Fruit fly (Drosophila melanogaster) whole organism, prepupa: Measurements from ENCODE around the gene Dhdds.

Experiments used
- Blimp-1 ChIP-seq: fragments of 200-800 bp; sonication (Bioruptor generic); optimal IDR thresholded peaks from 3 replicates; lab custom pipeline; 2017; ENCODE audit warnings: missing biosample characterization, missing genetic modification characterization, mild to moderate bottlenecking, moderate library complexity, missing genetic modification reagents
- CG10631 ChIP-seq: fragments of 200-800 bp; sonication (Bioruptor generic); optimal IDR thresholded peaks from 2 replicates; lab custom pipeline; 2016; ENCODE audit warnings: missing biosample characterization, missing genetic modification characterization
- CG10669 ChIP-seq: fragments of 200-800 bp; sonication (Bioruptor generic); optimal IDR thresholded peaks from 3 replicates; lab custom pipeline; 2018; ENCODE audit warnings: missing biosample characterization, mild to moderate bottlenecking, missing genetic modification characterization, moderate library complexity
- CG11902 ChIP-seq: fragments of 200-800 bp; sonication (Bioruptor generic); optimal IDR thresholded peaks from 3 replicates; lab custom pipeline; 2016; ENCODE audit warnings: missing biosample characterization, missing genetic modification characterization
- CG15336 ChIP-seq: fragments of 200-800 bp; sonication (Bioruptor generic); IDR thresholded peaks from 2 replicates; pipeline ENCODE4 v1.3.6; 2022; ENCODE audit warnings: missing biosample characterization, missing genetic modification characterization
- CG1621 ChIP-seq: fragments of 200-800 bp; sonication (Bioruptor generic); optimal IDR thresholded peaks from 3 replicates; lab custom pipeline; 2018; ENCODE audit warnings: missing biosample characterization, mild to moderate bottlenecking, missing genetic modification characterization
- CG16779 ChIP-seq: fragments of 200-800 bp; sonication (Bioruptor generic); optimal IDR thresholded peaks from 3 replicates; lab custom pipeline; 2017; ENCODE audit warnings: missing biosample characterization, mild to moderate bottlenecking, missing genetic modification characterization
- CG31627 ChIP-seq: fragments of 200-800 bp; sonication (Bioruptor generic); optimal IDR thresholded peaks from 3 replicates; lab custom pipeline; 2016; ENCODE audit warnings: missing biosample characterization, missing genetic modification characterization
- CG32006 ChIP-seq: fragments of 200-800 bp; sonication (Bioruptor generic); optimal IDR thresholded peaks from 3 replicates; lab custom pipeline; 2017; ENCODE audit warnings: missing biosample characterization, mild to moderate bottlenecking, missing genetic modification characterization
- CG34406 ChIP-seq: fragments of 200-800 bp; sonication (Bioruptor generic); optimal IDR thresholded peaks from 3 replicates; lab custom pipeline; 2016; ENCODE audit warnings: missing biosample characterization, missing genetic modification characterization
- CG4318 ChIP-seq: fragments of 200-800 bp; sonication (Bioruptor generic); optimal IDR thresholded peaks from 3 replicates; lab custom pipeline; 2017; ENCODE audit warnings: missing biosample characterization, mild to moderate bottlenecking, missing genetic modification characterization
- CG6163 ChIP-seq: fragments of 200-800 bp; sonication (Bioruptor generic); IDR thresholded peaks from 3 replicates; pipeline ENCODE4 v1.3.6; 2022; ENCODE audit warnings: missing biosample characterization, missing genetic modification characterization
- CG6276 ChIP-seq: fragments of 200-800 bp; sonication (Bioruptor generic); optimal IDR thresholded peaks from 2 replicates; lab custom pipeline; 2017; ENCODE audit warnings: missing biosample characterization, mild to moderate bottlenecking, missing genetic modification characterization
- CG6792 ChIP-seq: fragments of 200-800 bp; sonication (Bioruptor generic); optimal IDR thresholded peaks from 3 replicates; lab custom pipeline; 2016; ENCODE audit warnings: missing biosample characterization, missing genetic modification characterization
- CG6808 ChIP-seq: fragments of 200-800 bp; sonication (Bioruptor generic); optimal IDR thresholded peaks from 3 replicates; lab custom pipeline; 2017; ENCODE audit warnings: missing biosample characterization, missing genetic modification characterization, mild to moderate bottlenecking, moderate library complexity, missing genetic modification reagents
- CG6854 ChIP-seq: fragments of 200-800 bp; sonication (Bioruptor generic); optimal IDR thresholded peaks from 2 replicates; lab custom pipeline; 2017; ENCODE audit warnings: missing biosample characterization, mild to moderate bottlenecking, missing genetic modification characterization
- CG8119 ChIP-seq: fragments of 200-800 bp; sonication (Bioruptor generic); IDR thresholded peaks from 3 replicates; pipeline ENCODE4 v1.3.6; 2022; ENCODE audit warnings: missing biosample characterization, missing genetic modification characterization
- CG8632 ChIP-seq: fragments of 200-800 bp; sonication (Bioruptor generic); optimal IDR thresholded peaks from 3 replicates; lab custom pipeline; 2016; ENCODE audit warnings: missing biosample characterization, missing genetic modification characterization
- CG9139 ChIP-seq: fragments of 200-800 bp; sonication (Bioruptor generic); optimal IDR thresholded peaks from 3 replicates; lab custom pipeline; 2017; ENCODE audit warnings: missing biosample characterization, mild to moderate bottlenecking, missing genetic modification characterization
- Eip75B ChIP-seq: fragments of 200-800 bp; sonication (Bioruptor generic); optimal IDR thresholded peaks from 3 replicates; lab custom pipeline; 2016; ENCODE audit warnings: missing biosample characterization, missing genetic modification characterization
- Eip78C ChIP-seq: fragments of 200-800 bp; sonication (Bioruptor generic); peaks from one replicate; lab custom pipeline; 2016; ENCODE audit warnings: missing biosample characterization, missing genetic modification characterization
- Ets21C ChIP-seq: fragments of 200-800 bp; sonication (Bioruptor generic); optimal IDR thresholded peaks from 3 replicates; lab custom pipeline; 2016; ENCODE audit warnings: missing biosample characterization, missing genetic modification characterization
- Ets96B ChIP-seq: fragments of 200-800 bp; optimal IDR thresholded peaks from 2 replicates; lab custom pipeline; 2019; ENCODE audit warnings: missing biosample characterization, mild to moderate bottlenecking, missing genetic modification characterization, moderate library complexity
- Gug ChIP-seq: fragments of 200-800 bp; sonication (Bioruptor generic); IDR thresholded peaks from 2 replicates; pipeline ENCODE4 v1.3.6; 2022; ENCODE audit warnings: missing biosample characterization, missing genetic modification characterization
- Hr38 ChIP-seq: sonication (Bioruptor generic); optimal IDR thresholded peaks from 2 replicates; lab custom pipeline; 2016; ENCODE audit warnings: missing biosample characterization, missing genetic modification characterization
- Lpt ChIP-seq: fragments of 200-800 bp; sonication (Bioruptor generic); optimal IDR thresholded peaks from 3 replicates; lab custom pipeline; 2016; ENCODE audit warnings: missing biosample characterization, missing genetic modification characterization
- OdsH ChIP-seq: fragments of 200-800 bp; sonication (Bioruptor generic); optimal IDR thresholded peaks from 3 replicates; lab custom pipeline; 2016; ENCODE audit warnings: missing biosample characterization, missing genetic modification characterization
- Smox ChIP-seq: fragments of 200-800 bp; sonication (Bioruptor generic); optimal IDR thresholded peaks from 3 replicates; lab custom pipeline; 2016; ENCODE audit warnings: missing biosample characterization, missing genetic modification characterization
- Sox102F ChIP-seq: fragments of 200-800 bp; sonication (Bioruptor generic); optimal IDR thresholded peaks from 2 replicates; lab custom pipeline; 2016; ENCODE audit warnings: missing biosample characterization, mild to moderate bottlenecking, missing genetic modification characterization
- Sox14 ChIP-seq: fragments of 200-800 bp; sonication (Bioruptor generic); optimal IDR thresholded peaks from 3 replicates; lab custom pipeline; 2016; ENCODE audit warnings: missing biosample characterization, missing genetic modification characterization
- achi ChIP-seq: fragments of 200-800 bp; sonication (Bioruptor generic); optimal IDR thresholded peaks from 3 replicates; lab custom pipeline; 2016; ENCODE audit warnings: missing biosample characterization, missing genetic modification characterization
- dac ChIP-seq: fragments of 200-800 bp; sonication (Bioruptor generic); optimal IDR thresholded peaks from 2 replicates; lab custom pipeline; 2017; ENCODE audit warnings: missing biosample characterization, mild to moderate bottlenecking, missing genetic modification characterization
- dsx ChIP-seq: fragments of 200-800 bp; optimal IDR thresholded peaks from 3 replicates; lab custom pipeline; 2019; ENCODE audit warnings: missing biosample characterization, mild to moderate bottlenecking, missing genetic modification characterization, moderate library complexity; ENCODE audit not compliant: poor library complexity, severe bottlenecking
- fd59A ChIP-seq: fragments of 200-800 bp; sonication (Bioruptor generic); optimal IDR thresholded peaks from 2 replicates; lab custom pipeline; 2017; ENCODE audit warnings: missing biosample characterization, mild to moderate bottlenecking, missing genetic modification characterization, missing genetic modification reagents
- fkh ChIP-seq: fragments of 200-800 bp; sonication (Bioruptor generic); optimal IDR thresholded peaks from 3 replicates; lab custom pipeline; 2017; ENCODE audit warnings: missing biosample characterization, mild to moderate bottlenecking, missing genetic modification characterization, moderate library complexity
- lz ChIP-seq: fragments of 200-800 bp; sonication (Bioruptor generic); optimal IDR thresholded peaks from 3 replicates; lab custom pipeline; 2016; ENCODE audit warnings: missing biosample characterization, missing genetic modification characterization
- pdm3 ChIP-seq: fragments of 200-800 bp; sonication (Bioruptor generic); optimal IDR thresholded peaks from 3 replicates; lab custom pipeline; 2016; ENCODE audit warnings: missing biosample characterization, missing genetic modification characterization
- spab ChIP-seq: fragments of 200-800 bp; sonication (Bioruptor generic); optimal IDR thresholded peaks from 2 replicates; lab custom pipeline; 2017; ENCODE audit warnings: missing biosample characterization, mild to moderate bottlenecking, missing genetic modification characterization, missing genetic modification reagents
- ss ChIP-seq, 2 experiments: fragments of 200-800 bp; sonication (Bioruptor generic); optimal IDR thresholded peaks; 2 replicates in 1 of 2; 3 replicates in 1 of 2; lab custom pipeline; 2017 to 2018; ENCODE audit warnings: mild to moderate bottlenecking in 2 of 2, missing biosample characterization in 2 of 2, missing genetic modification characterization in 2 of 2, moderate library complexity in 1 of 2
- svp ChIP-seq: fragments of 200-800 bp; sonication (Bioruptor generic); peaks from one replicate; lab custom pipeline; 2016; ENCODE audit warnings: missing biosample characterization, missing genetic modification characterization

Gene Dhdds

dm6 chrX:7975516-7976257 is 42.5 kb upstream of the Dhdds start (continued):
- TF ChIP-seq Eip75B (GFP tag; lab: Kevin White, UChicago) (peak; percentile 35), CG4318 (GFP tag; lab: Kevin White, UChicago) (peak; percentile 10), Gug (GFP tag; lab: Robert Waterston, UW) (no peak), CG10631 (peak; percentile 33), CG10669 (peak; percentile 17), Smox (GFP tag; lab: Kevin White, UChicago) (peak; percentile 31), CG8632 (GFP tag; lab: Kevin White, UChicago) (peak; percentile 27), Hr38 (GFP tag; lab: Kevin White, UChicago) (no peak), svp (peak; percentile 81), CG34406 (GFP tag; lab: Kevin White, UChicago) (peak; percentile 41), Ets21C (peak; percentile 9), dac (peak; percentile 1), CG6854 (GFP tag; lab: Kevin White, UChicago) (no peak), achi (GFP tag; lab: Kevin White, UChicago) (peak; percentile 39), Sox14 (peak; percentile 31), CG6163 (GFP tag; lab: Robert Waterston, UW) (peak; percentile 60; the same call in 2 of the 3 replicates), pdm3 (GFP tag; lab: Kevin White, UChicago) (peak; percentile 44), dsx (GFP tag; lab: Kevin White, UChicago) (no peak), fkh (GFP tag; lab: Kevin White, UChicago) (no peak), CG8119 (GFP tag; lab: Robert Waterston, UW) (peak; percentile 45; the same call in 2 of the 3 replicates), OdsH (GFP tag; lab: Kevin White, UChicago) (peak; percentile 44), CG32006 (peak; percentile 67), CG6792 (GFP tag; lab: Kevin White, UChicago) (peak; percentile 24), CG6276 (GFP tag; lab: Kevin White, UChicago) (peak; percentile 45), ss (GFP tag; optimal IDR thresholded peaks at IDR 0.05; lab: Kevin White, UChicago) (no peak), Ets96B (peak; percentile 7)

dm6 chrX:7973325-7973954 is 40.3 kb upstream of the Dhdds start:
- TF ChIP-seq lz (no peak), Lpt (GFP tag; lab: Kevin White, UChicago) (peak; percentile 17), Eip75B (GFP tag; lab: Kevin White, UChicago) (no peak), fd59A (GFP tag; lab: Kevin White, UChicago) (no peak), CG11902 (GFP tag; lab: Kevin White, UChicago) (no peak), Eip78C (GFP tag; lab: Kevin White, UChicago) (peak; percentile 68), spab (GFP tag; lab: Kevin White, UChicago) (peak; percentile 37), CG9139 (GFP tag; lab: Kevin White, UChicago) (peak; percentile 78), Hr38 (GFP tag; lab: Kevin White, UChicago) (no peak), CG6276 (GFP tag; lab: Kevin White, UChicago) (no peak), Blimp-1 (GFP tag; lab: Kevin White, UChicago) (peak; percentile 95), Sox102F (peak; percentile 29), CG6163 (GFP tag; lab: Robert Waterston, UW) (peak; percentile 60; the same call in 1 of the 3 replicates), CG1621 (peak; percentile 42), Ets96B (peak; percentile 17), CG15336 (GFP tag; lab: Robert Waterston, UW) (no peak), dsx (GFP tag; lab: Kevin White, UChicago) (peak; percentile 40), CG6792 (GFP tag; lab: Kevin White, UChicago) (no peak), CG6808 (GFP tag; lab: Kevin White, UChicago) (peak; percentile 76), CG16779 (no peak), CG31627 (GFP tag; lab: Kevin White, UChicago) (no peak), ss (GFP tag; optimal IDR thresholded peaks at IDR 0.05; lab: Kevin White, UChicago) (peak; percentile 74 to 79), CG10669 (peak; percentile 27)
